Worm (Caenorhabditis elegans) whole organism, young adult: ENCODE measurements around the gene cex-2.

Experiments used
- B0035.1 ChIP-seq: sonication (generic microtip); optimal IDR thresholded peaks from 2 replicates; lab custom pipeline; 2016; ENCODE audit warnings: missing genetic modification characterization, mild to moderate bottlenecking, missing compliant biosample characterization, missing genotype, missing genetic modification reagents
- gei-17 ChIP-seq: fragments of 200-800 bp; sonication (Bioruptor generic); optimal IDR thresholded peaks from 2 replicates; lab custom pipeline; 2018; ENCODE audit warnings: mild to moderate bottlenecking, missing genetic modification characterization, missing compliant biosample characterization
- madf-3 ChIP-seq: fragments of 200-800 bp; sonication (Bioruptor generic); IDR thresholded peaks from 2 replicates; pipeline ENCODE4 v1.3.6; 2022; ENCODE audit warnings: missing genetic modification reagents, missing genetic modification characterization, missing compliant biosample characterization
- nhr-120 ChIP-seq: fragments of 200-800 bp; sonication (Bioruptor generic); IDR thresholded peaks from 2 replicates; pipeline ENCODE4 v1.3.6; 2022; ENCODE audit warnings: missing genetic modification characterization, missing compliant biosample characterization
- rec-8 ChIP-seq, 2 experiments: sonication (generic microtip); optimal IDR thresholded peaks; 2 replicates each; lab custom pipeline; 2016; ENCODE audit warnings: mild to moderate bottlenecking in 2 of 2, missing genetic modification characterization in 2 of 2, missing genetic modification reagents in 2 of 2, missing genotype in 2 of 2, missing biosample characterization in 1 of 2, missing compliant biosample characterization in 1 of 2, moderate library complexity in 1 of 2
- tbp1 ChIP-seq: fragments of 200-800 bp; sonication (Bioruptor generic); optimal IDR thresholded peaks from 2 replicates; lab custom pipeline; 2018; ENCODE audit warnings: mild to moderate bottlenecking, missing genetic modification characterization, missing compliant biosample characterization
- ztf-28 ChIP-seq: fragments of 200-800 bp; sonication (Bioruptor generic); IDR thresholded peaks from 2 replicates; pipeline ENCODE4 v1.3.6; 2022; ENCODE audit warnings: missing genetic modification reagents, missing genetic modification characterization, missing compliant biosample characterization

DNA sequence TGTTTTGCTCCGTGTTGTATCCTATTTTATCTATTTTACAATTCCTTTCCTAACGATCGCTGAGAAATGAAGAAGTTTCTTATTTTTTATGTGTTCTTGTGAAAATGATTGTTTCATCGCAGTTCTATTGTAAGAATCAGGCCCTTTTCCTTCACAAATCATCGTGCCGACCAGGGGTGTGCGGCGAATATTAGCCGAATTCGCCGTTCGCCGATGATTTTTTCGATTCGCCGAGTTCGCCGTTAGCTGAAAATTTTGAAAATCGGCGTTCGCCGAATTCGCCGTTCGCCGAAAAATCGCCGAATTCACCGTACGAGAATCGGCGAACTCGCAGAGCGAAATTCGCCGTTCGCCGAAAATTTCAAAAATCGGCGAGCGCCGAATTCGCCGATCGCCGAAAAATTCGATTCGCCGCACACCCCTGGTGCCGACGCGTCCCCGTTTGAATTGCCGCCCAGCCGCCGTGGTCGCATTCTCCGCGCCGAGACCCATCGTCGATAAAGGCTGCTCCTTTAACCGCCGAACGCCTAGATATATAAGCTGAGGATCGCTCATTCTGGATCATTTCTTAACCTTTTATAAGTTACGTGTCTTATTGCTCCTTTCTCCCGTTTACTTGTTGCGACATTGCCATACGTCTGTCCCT is 28.4 kb upstream of the cex-2 start:
- TF ChIP-seq nhr-120 = no peak
- no peak for TF ChIP-seq B0035.1 (tag; lab: Kevin White, UChicago)
- no peak for TF ChIP-seq rec-8 (tag; optimal IDR thresholded peaks at IDR 0.05; lab: Kevin White, UChicago)
- no peak for TF ChIP-seq gei-17
- TF ChIP-seq tbp1 (GFP tag; lab: Kevin White, UChicago) = no peak
- TF ChIP-seq ztf-28 (GFP tag; lab: Robert Waterston, UW) = 0 out of 2 replicates have a peak, but pooled peaks have one; percentile 6
- TF ChIP-seq madf-3 (GFP tag; lab: Robert Waterston, UW) = no peak
